Fruit fly (Drosophila melanogaster): Measurements from ENCODE around the gene CG15169.
A peak's percentile ranks its signal among the peaks of the same experiment; 100 is the strongest.

The CG15169 gene

DNA sequence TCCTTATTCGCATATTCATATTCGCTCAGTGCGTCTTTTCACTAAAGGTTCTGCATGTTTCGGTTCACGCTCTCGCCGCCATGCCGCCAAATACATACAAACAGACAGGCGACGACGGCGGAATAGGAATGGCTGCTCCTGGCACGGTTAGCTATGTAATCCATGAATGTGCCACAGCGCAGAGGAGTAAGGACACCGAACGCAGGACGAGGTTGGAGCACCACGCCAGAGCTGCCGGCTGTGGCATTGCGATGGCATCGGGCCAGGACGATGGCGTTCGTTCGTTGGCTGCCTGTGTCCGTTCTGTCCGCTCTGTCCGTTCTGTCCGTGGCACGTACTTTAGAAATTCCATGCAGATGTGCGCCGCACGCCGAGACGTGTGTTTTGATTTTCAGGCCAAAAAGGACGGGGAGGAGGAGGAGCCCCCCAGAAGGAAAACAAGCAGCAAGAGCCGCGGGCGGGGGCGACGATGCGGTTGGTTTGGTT, 24.1 kb downstream of the CG15169 start (continued):
- no peak for TF ChIP-seq Sry-β (GFP tag; optimal IDR thresholded peaks at IDR 0.05)
- TF ChIP-seq lbe (GFP tag; optimal IDR thresholded peaks at IDR 0.05), result no peak
- no peak for TF ChIP-seq mam (GFP tag; optimal IDR thresholded peaks at IDR 0.05)
- TF ChIP-seq CG18764 (GFP tag; optimal IDR thresholded peaks at IDR 0.05), result no peak
- no peak for TF ChIP-seq CG5245 (GFP tag; optimal IDR thresholded peaks at IDR 0.05)
- TF ChIP-seq CG8478 (optimal IDR thresholded peaks at IDR 0.05), result no peak
- TF ChIP-seq Drgx (GFP tag; IDR thresholded peaks at IDR 0.05), result no peak
- TF ChIP-seq CG6791 (GFP tag; IDR thresholded peaks at IDR 0.05; ENCODE audit: partially characterized antibody), result no peak
- no peak for TF ChIP-seq lov (optimal IDR thresholded peaks at IDR 0.05)
- no peak for TF ChIP-seq lov (GFP tag; IDR thresholded peaks at IDR 0.05)
- TF ChIP-seq Gsc (GFP tag; IDR thresholded peaks at IDR 0.05), result no peak
- no peak for TF ChIP-seq CG8924 (tag; optimal IDR thresholded peaks at IDR 0.05)
- no peak for TF ChIP-seq CG9932 (GFP tag; IDR thresholded peaks at IDR 0.05)
- no peak for TF ChIP-seq sima (GFP tag; optimal IDR thresholded peaks at IDR 0.05)
- TF ChIP-seq CG5180 (GFP tag; optimal IDR thresholded peaks at IDR 0.05), result no peak
- TF ChIP-seq HLH3B (GFP tag; IDR thresholded peaks at IDR 0.05), result no peak
- TF ChIP-seq emc (GFP tag; optimal IDR thresholded peaks at IDR 0.05), result no peak
- no peak for TF ChIP-seq Ravus (GFP tag; IDR thresholded peaks at IDR 0.05)
- peak; percentile 31 for TF ChIP-seq CG12104 (GFP tag; optimal IDR thresholded peaks at IDR 0.05)
- no peak for TF ChIP-seq Dp (GFP tag; optimal IDR thresholded peaks at IDR 0.05)
- TF ChIP-seq crol (GFP tag; IDR thresholded peaks at IDR 0.05), result peak; percentile 82
- no peak for TF ChIP-seq CG30403 (GFP tag; optimal IDR thresholded peaks at IDR 0.05)
- TF ChIP-seq CG12299 (tag; optimal IDR thresholded peaks at IDR 0.05), result no peak
- no peak for TF ChIP-seq Usf (GFP tag; optimal IDR thresholded peaks at IDR 0.05)
- no peak for TF ChIP-seq CG7745 (tag; optimal IDR thresholded peaks at IDR 0.05)
- TF ChIP-seq NK7.1 (GFP tag; optimal IDR thresholded peaks at IDR 0.05), result no peak
- TF ChIP-seq HLHmδ (GFP tag; optimal IDR thresholded peaks at IDR 0.05), result no peak
- no peak for TF ChIP-seq CG32767 (GFP tag; IDR thresholded peaks at IDR 0.05)
- no peak for TF ChIP-seq CG1647 (GFP tag; optimal IDR thresholded peaks at IDR 0.05)
- no peak for TF ChIP-seq zfh1 (GFP tag; IDR thresholded peaks at IDR 0.05)
- no peak for TF ChIP-seq fd102C (GFP tag; optimal IDR thresholded peaks at IDR 0.05)
- no peak for TF ChIP-seq NC2β (GFP tag; optimal IDR thresholded peaks at IDR 0.05)
- TF ChIP-seq CG17912 (GFP tag; optimal IDR thresholded peaks at IDR 0.05), result no peak
- no peak for TF ChIP-seq NfI (GFP tag; optimal IDR thresholded peaks at IDR 0.05)
- no peak for TF ChIP-seq CG9727 (GFP tag; optimal IDR thresholded peaks at IDR 0.05)
- no peak for TF ChIP-seq pita (GFP tag; optimal IDR thresholded peaks at IDR 0.05)
- TF ChIP-seq Trl (optimal IDR thresholded peaks at IDR 0.05), result no peak
- TF ChIP-seq Trl (GFP tag; optimal IDR thresholded peaks at IDR 0.05), result no peak
- TF ChIP-seq Ets65A (GFP tag), result peak; percentile 44
- TF ChIP-seq CG43689 (GFP tag; IDR thresholded peaks at IDR 0.05), result no peak
- no peak for TF ChIP-seq CG10959 (GFP tag; IDR thresholded peaks at IDR 0.05)
- TF ChIP-seq Atf-2 (GFP tag; optimal IDR thresholded peaks at IDR 0.05), result no peak
- TF ChIP-seq Dfd (GFP tag; optimal IDR thresholded peaks at IDR 0.05), result no peak
- TF ChIP-seq vfl (GFP tag; optimal IDR thresholded peaks at IDR 0.05), result no peak
- TF ChIP-seq CG8359 (GFP tag; optimal IDR thresholded peaks at IDR 0.05; ENCODE audit: borderline replicate concordance), result no peak
- TF ChIP-seq da (GFP tag; optimal IDR thresholded peaks at IDR 0.05), result no peak
- TF ChIP-seq Hmx (GFP tag; optimal IDR thresholded peaks at IDR 0.05), result no peak
- no peak for TF ChIP-seq ttk (GFP tag; IDR thresholded peaks at IDR 0.05)
- no peak for TF ChIP-seq tna (GFP tag; IDR thresholded peaks at IDR 0.05; ENCODE audit: partially characterized antibody)
- TF ChIP-seq gem (tag; optimal IDR thresholded peaks at IDR 0.05), result no peak
- TF ChIP-seq shn (GFP tag; optimal IDR thresholded peaks at IDR 0.05), result no peak
- TF ChIP-seq CG11723 (GFP tag; optimal IDR thresholded peaks at IDR 0.05), result no peak
- no peak for TF ChIP-seq CG34422 (GFP tag; IDR thresholded peaks at IDR 0.05)
- TF ChIP-seq cas (GFP tag; IDR thresholded peaks at IDR 0.05), result no peak

Data from whole organism, embryonic.